Worm (Caenorhabditis elegans) whole organism, L3 larva: ENCODE data around the gene R07E5.6.

Source experiments
- ZK546.5 ChIP-seq: sonication (generic microtip); optimal IDR thresholded peaks from 2 replicates; lab custom pipeline; 2017; ENCODE audit warnings: missing biosample characterization, missing genetic modification characterization
- ama-1 ChIP-seq: fragments of 150-350 bp; optimal IDR thresholded peaks from 2 replicates; lab custom pipeline; 2018
- ceh-28 ChIP-seq: fragments of 150-350 bp; optimal IDR thresholded peaks from 2 replicates; lab custom pipeline; 2014; ENCODE audit warnings: missing biosample characterization, missing genetic modification reagents, missing genetic modification characterization
- ceh-82 ChIP-seq: fragments of 150-350 bp; optimal IDR thresholded peaks from 2 replicates; lab custom pipeline; 2014; ENCODE audit warnings: missing biosample characterization, missing genetic modification characterization
- daf-12 ChIP-seq: fragments of 150-350 bp; optimal IDR thresholded peaks from 2 replicates; lab custom pipeline; 2014; ENCODE audit warnings: missing biosample characterization, missing genetic modification reagents, missing genetic modification characterization
- egl-27 ChIP-seq: sonication (generic microtip); optimal IDR thresholded peaks from 4 replicates; lab custom pipeline; 2017; ENCODE audit warnings: missing biosample characterization, missing genetic modification reagents, missing genetic modification characterization
- egl-5 ChIP-seq: fragments of 150-350 bp; optimal IDR thresholded peaks from 2 replicates; lab custom pipeline; 2017; ENCODE audit warnings: missing biosample characterization, missing genetic modification reagents, missing genetic modification characterization, inconsistent platforms
- elt-1 ChIP-seq: fragments of 150-350 bp; optimal IDR thresholded peaks from 2 replicates; lab custom pipeline; 2014; ENCODE audit warnings: missing biosample characterization, missing genetic modification characterization
- elt-2 ChIP-seq: sonication (generic microtip); optimal IDR thresholded peaks from 2 replicates; lab custom pipeline; 2016; ENCODE audit warnings: missing genetic modification reagents, mild to moderate bottlenecking, missing genetic modification characterization, missing compliant biosample characterization
- eor-1 ChIP-seq, 2 experiments: fragments of 150-350 bp; optimal IDR thresholded peaks; 2 replicates each; lab custom pipeline; 2014 to 2018; ENCODE audit warnings: missing biosample characterization in 2 of 2, missing genetic modification characterization in 2 of 2
- fkh-10 ChIP-seq: sonication (generic microtip); optimal IDR thresholded peaks from 2 replicates; lab custom pipeline; 2017; ENCODE audit warnings: missing biosample characterization, missing genetic modification reagents, missing genetic modification characterization
- fkh-2 ChIP-seq: fragments of 150-350 bp; optimal IDR thresholded peaks from 2 replicates; lab custom pipeline; 2014; ENCODE audit warnings: missing biosample characterization, missing genetic modification reagents, missing genetic modification characterization
- fos-1 ChIP-seq: fragments of 150-350 bp; optimal IDR thresholded peaks from 2 replicates; lab custom pipeline; 2014; ENCODE audit warnings: missing biosample characterization, missing genetic modification characterization
- hmg-11 ChIP-seq: sonication (generic microtip); optimal IDR thresholded peaks from 2 replicates; lab custom pipeline; 2016; ENCODE audit warnings: missing genetic modification characterization, missing compliant biosample characterization
- jun-1 ChIP-seq: fragments of 150-350 bp; optimal IDR thresholded peaks from 2 replicates; lab custom pipeline; 2014; ENCODE audit warnings: missing biosample characterization, missing genetic modification reagents, missing genetic modification characterization
- lin-39 ChIP-seq: fragments of 150-350 bp; optimal IDR thresholded peaks from 2 replicates; lab custom pipeline; 2018; ENCODE audit warnings: missing biosample characterization, missing genetic modification reagents, missing genetic modification characterization
- lsy-12 ChIP-seq: sonication (generic microtip); optimal IDR thresholded peaks from 2 replicates; lab custom pipeline; 2016; ENCODE audit warnings: mild to moderate bottlenecking, missing genetic modification characterization, missing compliant biosample characterization
- mdl-1 ChIP-seq: fragments of 150-350 bp; optimal IDR thresholded peaks from 2 replicates; lab custom pipeline; 2014; ENCODE audit warnings: missing biosample characterization, missing genetic modification characterization
- mml-1 ChIP-seq: fragments of 150-350 bp; sonication (generic microtip); optimal IDR thresholded peaks from 3 replicates; lab custom pipeline; 2014; ENCODE audit warnings: missing biosample characterization, missing genetic modification characterization
- nfya-1 ChIP-seq: sonication (generic microtip); optimal IDR thresholded peaks from 2 replicates; lab custom pipeline; 2017; ENCODE audit warnings: missing genetic modification characterization, mild to moderate bottlenecking, missing compliant biosample characterization, antibody characterized with exemption, moderate library complexity; ENCODE audit not compliant: insufficient read depth
- nhr-12 ChIP-seq: fragments of 150-350 bp; optimal IDR thresholded peaks from 2 replicates; lab custom pipeline; 2014; ENCODE audit warnings: missing biosample characterization, missing genetic modification characterization
- nhr-23 ChIP-seq: fragments of 150-350 bp; optimal IDR thresholded peaks from 2 replicates; lab custom pipeline; 2014; ENCODE audit warnings: missing biosample characterization, missing genetic modification reagents, missing genetic modification characterization
- nhr-237 ChIP-seq: fragments of 150-350 bp; optimal IDR thresholded peaks from 2 replicates; lab custom pipeline; 2014; ENCODE audit warnings: missing biosample characterization, missing genetic modification characterization
- nhr-25 ChIP-seq: sonication (generic microtip); optimal IDR thresholded peaks from 2 replicates; lab custom pipeline; 2017; ENCODE audit warnings: missing biosample characterization, missing genetic modification characterization
- nhr-28 ChIP-seq: fragments of 150-350 bp; optimal IDR thresholded peaks from 2 replicates; lab custom pipeline; 2014; ENCODE audit warnings: missing biosample characterization, missing genetic modification characterization
- nhr-43 ChIP-seq: sonication (generic microtip); optimal IDR thresholded peaks from 2 replicates; lab custom pipeline; 2016; ENCODE audit warnings: mild to moderate bottlenecking, missing genetic modification characterization, missing compliant biosample characterization; ENCODE audit not compliant: poor library complexity, severe bottlenecking
- nhr-67 ChIP-seq: fragments of 150-350 bp; optimal IDR thresholded peaks from 2 replicates; lab custom pipeline; 2014; ENCODE audit warnings: missing biosample characterization, missing genetic modification characterization
- nhr-77 ChIP-seq: fragments of 150-350 bp; optimal IDR thresholded peaks from 2 replicates; lab custom pipeline; 2014; ENCODE audit warnings: missing biosample characterization, missing genetic modification characterization
- pha-4 ChIP-seq: fragments of 150-350 bp; optimal IDR thresholded peaks from 2 replicates; lab custom pipeline; 2014; ENCODE audit warnings: missing biosample characterization, missing genetic modification reagents, missing genetic modification characterization
- skn-1 ChIP-seq: fragments of 150-350 bp; optimal IDR thresholded peaks from 2 replicates; lab custom pipeline; 2014; ENCODE audit warnings: missing biosample characterization, missing genetic modification characterization
- unc-62 ChIP-seq: fragments of 150-350 bp; sonication (generic microtip); optimal IDR thresholded peaks from 4 replicates; lab custom pipeline; 2014; ENCODE audit warnings: missing biosample characterization, missing genetic modification reagents, missing genetic modification characterization
- ztf-11 ChIP-seq: fragments of 150-350 bp; optimal IDR thresholded peaks from 2 replicates; lab custom pipeline; 2014; ENCODE audit warnings: missing biosample characterization, missing genetic modification characterization

The R07E5.6 gene

ce11 chrIII:4439493-4439983, 41.0 kb downstream of the R07E5.6 start, which contains the start of gene C28A5.2:
Gene C28A5.2 (minus strand): TSS chrIII:4439543.
- TF ChIP-seq fkh-2 (tag; lab: Kevin White, UChicago) (no peak), egl-27 (tag; lab: Kevin White, UChicago) (no peak), daf-12 (tag; lab: Kevin White, UChicago) (no peak), nhr-25 (tag; lab: Kevin White, UChicago) (no peak), ZK546.5 (no peak), unc-62 (GFP tag; lab: Kevin White, UChicago) (no peak), eor-1 (tag; optimal IDR thresholded peaks at IDR 0.05; lab: Kevin White, UChicago) (no peak), ceh-82 (tag; lab: Kevin White, UChicago) (no peak), ceh-28 (no peak), ztf-11 (tag; lab: Kevin White, UChicago) (no peak), lin-39 (tag; lab: Kevin White, UChicago) (no peak)

DNA sequence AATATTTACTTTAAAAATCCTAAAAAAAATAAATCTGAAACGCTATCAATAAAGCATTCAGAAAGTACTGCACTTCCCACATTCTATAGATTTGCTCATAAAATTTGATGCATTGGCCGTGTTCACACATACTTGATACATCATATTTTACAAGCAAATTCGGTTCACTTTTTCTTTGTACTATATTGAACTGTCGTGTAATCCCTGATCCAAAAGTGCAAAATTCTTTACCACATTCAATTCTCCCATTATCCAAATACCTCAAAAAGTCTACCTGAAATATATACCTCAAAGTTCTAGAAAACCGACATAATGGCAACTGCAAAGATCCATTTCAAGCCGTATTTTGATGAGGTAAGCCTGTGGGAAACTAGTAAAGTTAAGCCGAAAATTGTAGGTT, 43.2 kb downstream of the R07E5.6 start, which contains the start of gene nex-3:
Gene nex-3, plus strand, starts transcription at position 301 of the 400 bp plus-strand sequence.
- TF ChIP-seq fkh-10 (GFP tag; lab: Kevin White, UChicago) (no peak), nhr-28 (no peak), nhr-23 (tag; lab: Kevin White, UChicago) (no peak), mml-1 (no peak)

- TF ChIP-seq elt-1 (tag; lab: Kevin White, UChicago): no peak
- TF ChIP-seq fkh-2 (tag; lab: Kevin White, UChicago): no peak
- no peak for TF ChIP-seq fos-1 (tag; lab: Kevin White, UChicago)
- TF ChIP-seq nfya-1 (tag; lab: Kevin White, UChicago): no peak
- no peak for TF ChIP-seq egl-27 (tag; lab: Kevin White, UChicago)
- TF ChIP-seq pha-4 (tag; lab: Kevin White, UChicago): no peak
- TF ChIP-seq nhr-23 (tag; lab: Kevin White, UChicago): no peak
- no peak for TF ChIP-seq skn-1 (tag; lab: Kevin White, UChicago)
- TF ChIP-seq ama-1: no peak
- TF ChIP-seq mdl-1 (tag; lab: Kevin White, UChicago): no peak
Measured at ce11 chrIII:4444492-4444891, 45.9 kb downstream of the R07E5.6 start.

DNA sequence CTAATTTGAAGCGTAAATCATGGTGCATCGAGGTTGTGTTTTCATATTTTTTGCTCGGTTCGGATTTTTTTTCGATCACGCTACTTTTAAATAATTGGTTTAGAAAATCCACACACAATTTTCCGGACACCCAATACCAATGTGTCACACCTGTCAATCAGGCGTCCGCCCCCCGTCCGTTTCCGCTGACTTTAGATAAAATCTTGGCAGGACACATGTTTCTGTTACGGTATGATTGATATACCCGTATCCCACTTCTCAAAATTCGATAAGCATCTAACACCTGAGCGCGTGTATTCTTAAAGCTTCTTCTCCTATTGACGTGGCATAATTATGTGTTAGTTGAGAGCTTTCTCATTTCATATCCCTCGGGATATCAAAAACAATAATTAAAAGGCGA, 49.5 kb downstream of the R07E5.6 start:
- no peak for TF ChIP-seq elt-1 (tag; lab: Kevin White, UChicago)
- TF ChIP-seq ama-1: no peak
- no peak for TF ChIP-seq nhr-77 (tag; lab: Kevin White, UChicago)
- no peak for TF ChIP-seq eor-1 (tag; optimal IDR thresholded peaks at IDR 0.05; lab: Kevin White, UChicago)
- no peak for TF ChIP-seq mml-1
- no peak for TF ChIP-seq egl-5 (tag; lab: Kevin White, UChicago)
- TF ChIP-seq fkh-2 (tag; lab: Kevin White, UChicago): no peak
- no peak for TF ChIP-seq hmg-11
- no peak for TF ChIP-seq nhr-43 (tag; lab: Kevin White, UChicago)
- TF ChIP-seq mdl-1 (tag; lab: Kevin White, UChicago): no peak
- no peak for TF ChIP-seq nhr-12 (tag; lab: Kevin White, UChicago)
- no peak for TF ChIP-seq lsy-12 (tag; lab: Kevin White, UChicago)
- no peak for TF ChIP-seq nhr-28
- TF ChIP-seq ztf-11 (tag; lab: Kevin White, UChicago): no peak
- no peak for TF ChIP-seq jun-1 (tag; lab: Kevin White, UChicago)
- TF ChIP-seq ceh-82 (tag; lab: Kevin White, UChicago): no peak
- no peak for TF ChIP-seq ceh-28
- no peak for TF ChIP-seq nhr-67 (tag; lab: Kevin White, UChicago)

DNA sequence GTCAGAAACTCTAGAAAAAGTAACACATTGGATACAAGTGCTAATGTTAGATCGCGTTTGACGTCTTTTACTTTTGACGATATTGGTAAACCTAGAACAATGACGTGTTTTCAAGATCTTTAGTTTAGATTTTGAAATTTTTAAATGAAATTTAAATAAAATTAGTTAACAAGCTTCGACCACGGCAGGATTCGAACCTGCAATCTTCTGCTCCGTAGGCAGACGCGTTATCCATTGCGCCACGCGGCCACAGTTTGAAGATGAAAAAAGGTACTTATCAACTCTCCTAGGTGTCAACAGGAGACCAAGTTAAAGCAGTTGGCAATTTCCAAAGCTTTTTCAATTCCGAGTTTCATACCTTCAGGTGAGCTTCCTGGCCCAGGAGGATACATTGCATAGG, 50.8 kb downstream of the R07E5.6 start:
- TF ChIP-seq lin-39 (tag; lab: Kevin White, UChicago) (no peak), nfya-1 (tag; lab: Kevin White, UChicago) (peak; percentile 41)

ce11 chrIII:4449893-4450579, 51.5 kb downstream of the R07E5.6 start, which contains the start of gene ceh-43:
Gene ceh-43 (minus strand): TSS chrIII:4449943.
- TF ChIP-seq nhr-237 (no peak), elt-2 (tag; lab: Kevin White, UChicago) (peak; percentile 49)
